Fruit fly (Drosophila melanogaster): ENCODE data around the gene Sf3a1.
A peak's percentile ranks its signal among the peaks of the same experiment; 100 is the strongest.

The Sf3a1 gene

DNA sequence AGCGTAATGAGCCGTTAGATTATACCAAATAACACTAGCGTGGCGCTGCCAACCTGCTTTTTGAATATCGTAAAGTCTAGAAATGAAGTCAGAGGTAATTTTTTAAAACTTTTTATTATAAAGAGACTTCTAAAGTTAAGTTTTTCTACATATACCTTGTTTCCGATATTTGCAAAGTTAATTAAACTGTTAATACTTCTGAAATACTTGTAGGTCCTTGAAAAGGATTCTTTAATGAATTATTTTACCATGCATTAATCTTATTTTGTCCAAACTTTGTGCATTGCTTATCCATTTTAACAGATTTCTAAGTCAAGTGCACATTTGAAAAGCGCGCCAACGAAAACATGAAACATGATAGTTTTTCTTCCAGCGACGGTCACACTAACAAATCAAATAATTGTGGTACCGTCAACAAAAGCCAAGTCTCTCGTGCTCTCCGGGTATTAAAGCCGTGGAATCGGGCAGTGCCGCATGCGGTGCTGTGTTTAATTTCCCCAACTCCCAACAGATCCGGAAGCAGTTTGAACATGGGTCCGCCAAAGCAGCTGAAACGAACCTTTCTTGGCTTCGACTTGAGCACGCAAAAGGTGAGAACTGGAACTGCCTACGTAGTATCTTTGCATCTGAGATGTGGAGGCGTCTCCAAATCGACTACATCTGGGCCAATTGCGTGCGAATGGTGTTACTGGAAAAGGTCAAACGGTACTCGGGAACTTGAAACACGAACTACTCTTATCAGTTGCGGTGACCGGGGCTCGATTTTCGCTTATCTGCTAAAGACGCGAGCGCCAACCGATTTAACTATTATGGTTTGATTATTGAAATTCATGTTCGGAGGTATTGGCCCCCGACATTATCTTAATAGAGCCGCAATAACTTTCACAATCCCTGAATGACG, 5.8 kb downstream of the Sf3a1 start, which contains the start of the genes EMC2A and CG3534 (continued):
- TF ChIP-seq gt (GFP tag; IDR thresholded peaks at IDR 0.05) (no peak), CG10366 (GFP tag; IDR thresholded peaks at IDR 0.05) (no peak), CG18599 (GFP tag; optimal IDR thresholded peaks at IDR 0.05) (no peak), hkb (optimal IDR thresholded peaks at IDR 0.05) (no peak), hkb (GFP tag; IDR thresholded peaks at IDR 0.05) (peak; percentile 4), Opbp (GFP tag; IDR thresholded peaks at IDR 0.05; ENCODE audit: partially characterized antibody) (no peak), CG16813 (GFP tag; IDR thresholded peaks at IDR 0.05; ENCODE audit: partially characterized antibody) (no peak), Max (GFP tag; optimal IDR thresholded peaks at IDR 0.05) (peak; percentile 21), ind (GFP tag; optimal IDR thresholded peaks at IDR 0.05) (no peak), CG16815 (GFP tag; optimal IDR thresholded peaks at IDR 0.05) (no peak), Dfd (GFP tag; optimal IDR thresholded peaks at IDR 0.05) (no peak), aop (GFP tag; IDR thresholded peaks at IDR 0.05) (no peak), sug (tag; optimal IDR thresholded peaks at IDR 0.05) (peak; percentile 20), CG7839 (tag; optimal IDR thresholded peaks at IDR 0.05) (peak; percentile 54), CG6689 (GFP tag; IDR thresholded peaks at IDR 0.05) (peak; percentile 14; the same call in 1 of the 2 replicates), CrebB (tag; optimal IDR thresholded peaks at IDR 0.05) (no peak), Fer3 (tag; optimal IDR thresholded peaks at IDR 0.05) (no peak), CG6813 (GFP tag; optimal IDR thresholded peaks at IDR 0.05) (no peak), ash1 (GFP tag; optimal IDR thresholded peaks at IDR 0.05) (no peak), mld (GFP tag; IDR thresholded peaks at IDR 0.05; ENCODE audit: partially characterized antibody) (no peak), sim (GFP tag; IDR thresholded peaks at IDR 0.05) (no peak), NFAT (GFP tag; IDR thresholded peaks at IDR 0.05) (no peak), sna (GFP tag; IDR thresholded peaks at IDR 0.05; ENCODE audit: partially characterized antibody) (peak; percentile 42; the same call in 1 of the 2 replicates), abd-A (tag; optimal IDR thresholded peaks at IDR 0.05) (no peak), NK7.1 (GFP tag; optimal IDR thresholded peaks at IDR 0.05) (peak; percentile 3), CG30431 (GFP tag; optimal IDR thresholded peaks at IDR 0.05) (no peak), Hand (GFP tag; optimal IDR thresholded peaks at IDR 0.05) (no peak), croc (GFP tag; conservative IDR thresholded peaks at IDR 0.05) (no peak), fd102C (GFP tag; optimal IDR thresholded peaks at IDR 0.05) (no peak), Ada2b (GFP tag; IDR thresholded peaks at IDR 0.05) (no peak), tna (GFP tag; IDR thresholded peaks at IDR 0.05; ENCODE audit: partially characterized antibody) (0 out of 2 replicates have a peak, but pooled peaks have one; percentile 29), Hey (tag; optimal IDR thresholded peaks at IDR 0.05) (no peak), CG9437 (GFP tag; optimal IDR thresholded peaks at IDR 0.05) (no peak), CG7372 (GFP tag; IDR thresholded peaks at IDR 0.05) (0 out of 2 replicates have a peak, but pooled peaks have one; percentile 17), Taf1 (GFP tag; IDR thresholded peaks at IDR 0.05) (no peak), CG2889 (GFP tag; IDR thresholded peaks at IDR 0.05) (no peak), CG4404 (GFP tag; IDR thresholded peaks at IDR 0.05) (no peak), CG14014 (GFP tag; IDR thresholded peaks at IDR 0.05) (0 out of 2 replicates have a peak, but pooled peaks have one; percentile 4), CG15011 (GFP tag; optimal IDR thresholded peaks at IDR 0.05) (no peak), crp (GFP tag; optimal IDR thresholded peaks at IDR 0.05) (no peak), rib (GFP tag; IDR thresholded peaks at IDR 0.05) (no peak), Dip2 (GFP tag; IDR thresholded peaks at IDR 0.05) (no peak), ken (GFP tag; IDR thresholded peaks at IDR 0.05) (no peak), MESR4 (GFP tag; optimal IDR thresholded peaks at IDR 0.05) (peak; percentile 17), lmd (GFP tag; IDR thresholded peaks at IDR 0.05) (no peak), Atf3 (GFP tag; optimal IDR thresholded peaks at IDR 0.05) (no peak), gsb (GFP tag; IDR thresholded peaks at IDR 0.05) (no peak), CG34224 (GFP tag; IDR thresholded peaks at IDR 0.05; ENCODE audit: partially characterized antibody) (no peak), wek (GFP tag; optimal IDR thresholded peaks at IDR 0.05) (no peak)
